Fruit fly (Drosophila melanogaster) whole organism, pupa: ENCODE measurements around the gene CG12194.
A peak's percentile ranks its signal among the peaks of the same experiment; 100 is the strongest.

Experiments used
- CG10348 ChIP-seq: fragments of 200-800 bp; sonication (Bioruptor generic); IDR thresholded peaks from 2 replicates; pipeline ENCODE4 v1.3.6; 2022; ENCODE audit warnings: missing biosample characterization, missing genetic modification characterization
- CG12605 ChIP-seq: fragments of 200-800 bp; sonication (Bioruptor generic); IDR thresholded peaks from 2 replicates; pipeline ENCODE4 v1.3.6; 2022; ENCODE audit warnings: missing biosample characterization, missing genetic modification characterization
- CG14655 ChIP-seq: fragments of 200-800 bp; sonication (Bioruptor generic); optimal IDR thresholded peaks from 3 replicates; lab custom pipeline; 2017; ENCODE audit warnings: mild to moderate bottlenecking, missing biosample characterization, missing genetic modification reagents, missing genetic modification characterization
- CG32121 ChIP-seq: fragments of 200-800 bp; sonication (Bioruptor generic); IDR thresholded peaks from 2 replicates; pipeline ENCODE4 v1.3.6; 2022; ENCODE audit warnings: missing biosample characterization, missing genetic modification characterization
- CG4496 ChIP-seq: fragments of 200-800 bp; sonication (Bioruptor generic); IDR thresholded peaks from 3 replicates; pipeline ENCODE4 v1.3.6; 2022; ENCODE audit warnings: missing biosample characterization, missing genetic modification characterization
- D1 ChIP-seq: fragments of 200-800 bp; sonication (Bioruptor generic); optimal IDR thresholded peaks from 2 replicates; lab custom pipeline; 2018; ENCODE audit warnings: missing biosample characterization, mild to moderate bottlenecking, missing genetic modification characterization, moderate library complexity
- EcR ChIP-seq: fragments of 200-800 bp; sonication (Bioruptor generic); optimal IDR thresholded peaks from 3 replicates; lab custom pipeline; 2019; ENCODE audit warnings: missing biosample characterization, missing genetic modification characterization, mild to moderate bottlenecking, moderate library complexity, missing genetic modification reagents
- Ets98B ChIP-seq: fragments of 200-800 bp; sonication (Bioruptor generic); IDR thresholded peaks from 2 replicates; pipeline ENCODE4 v1.3.6; 2022; ENCODE audit warnings: missing biosample characterization, missing genetic modification characterization
- Pif1A ChIP-seq: fragments of 200-800 bp; sonication (Bioruptor generic); optimal IDR thresholded peaks from 3 replicates; lab custom pipeline; 2016; ENCODE audit warnings: missing biosample characterization, missing genetic modification characterization
- fd96Ca ChIP-seq: fragments of 200-800 bp; sonication (Bioruptor generic); IDR thresholded peaks from 3 replicates; pipeline ENCODE4 v1.3.6; 2022; ENCODE audit warnings: missing biosample characterization, missing genetic modification characterization
- gl ChIP-seq: fragments of 200-800 bp; sonication (Bioruptor generic); optimal IDR thresholded peaks from 2 replicates; lab custom pipeline; 2018; ENCODE audit warnings: missing biosample characterization, mild to moderate bottlenecking, missing genetic modification characterization
- rn ChIP-seq: fragments of 200-800 bp; sonication (Bioruptor generic); IDR thresholded peaks from 2 replicates; pipeline ENCODE4 v1.3.6; 2022; ENCODE audit warnings: missing biosample characterization, missing genetic modification characterization

DNA sequence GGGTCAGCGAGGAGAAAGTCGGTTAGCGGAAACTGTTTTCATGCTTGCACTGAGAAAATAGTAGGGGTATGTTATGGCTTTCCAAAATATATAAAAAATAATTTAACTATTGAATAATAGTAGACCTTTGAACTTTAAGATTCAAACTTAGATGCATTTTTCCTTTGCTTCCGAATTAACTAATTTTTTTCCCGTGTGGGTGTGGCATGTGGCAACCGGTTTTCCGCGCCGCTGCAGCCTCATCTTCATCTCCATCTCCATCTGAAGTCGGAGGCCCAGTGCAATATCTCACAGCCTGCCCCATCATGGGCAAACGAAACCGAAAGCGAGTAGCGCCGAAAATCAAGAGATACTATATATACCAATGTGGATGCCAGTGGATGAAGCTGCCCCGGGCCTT is 40.5 kb upstream of the CG12194 start:
- TF ChIP-seq gl (tag; lab: Kevin White, UChicago) (no peak), D1 (tag; lab: Kevin White, UChicago) (no peak), EcR (GFP tag; lab: Kevin White, UChicago) (no peak), Pif1A (GFP tag; lab: Kevin White, UChicago) (peak; percentile 73), CG10348 (no peak), rn (GFP tag; lab: Robert Waterston, UW) (peak; percentile 67), CG32121 (peak; percentile 55), CG12605 (GFP tag; lab: Robert Waterston, UW) (no peak), fd96Ca (GFP tag; lab: Robert Waterston, UW) (peak; percentile 89), Ets98B (peak; percentile 87), CG4496 (GFP tag; lab: Robert Waterston, UW) (peak; percentile 81), CG14655 (GFP tag; lab: Kevin White, UChicago) (peak; percentile 89)
